Worm (Caenorhabditis elegans) whole organism, mixed stage, embryonic: ENCODE data around the gene T05C1.2.

Source experiments
- M03D4.4 ChIP-seq: sonication (generic microtip); optimal IDR thresholded peaks from 2 replicates; lab custom pipeline; 2017; ENCODE audit warnings: mild to moderate bottlenecking, missing genetic modification characterization, missing compliant biosample characterization
- ceh-39 ChIP-seq: fragments of 150-350 bp; optimal IDR thresholded peaks from 2 replicates; lab custom pipeline; 2014; ENCODE audit warnings: missing biosample characterization, missing genetic modification characterization
- ceh-43 ChIP-seq: fragments of 200-800 bp; sonication (Bioruptor generic); optimal IDR thresholded peaks from 2 replicates; lab custom pipeline; 2018; ENCODE audit warnings: mild to moderate bottlenecking, missing genetic modification characterization, moderate library complexity, missing compliant biosample characterization
- ces-1 ChIP-seq: fragments of 150-350 bp; optimal IDR thresholded peaks from 2 replicates; lab custom pipeline; 2014; ENCODE audit warnings: missing biosample characterization, missing genetic modification reagents, missing genetic modification characterization
- elt-1 ChIP-seq: sonication (generic microtip); optimal IDR thresholded peaks from 2 replicates; lab custom pipeline; 2017; ENCODE audit warnings: missing genetic modification characterization, mild to moderate bottlenecking, missing compliant biosample characterization, antibody characterized with exemption, moderate library complexity, borderline replicate concordance; ENCODE audit not compliant: insufficient read depth
- flh-1 ChIP-seq: fragments of 200-800 bp; sonication (Bioruptor generic); optimal IDR thresholded peaks from 2 replicates; lab custom pipeline; 2018; ENCODE audit warnings: mild to moderate bottlenecking, missing genetic modification characterization, moderate library complexity, missing compliant biosample characterization
- hlh-1 ChIP-seq: fragments of 150-350 bp; optimal IDR thresholded peaks from 2 replicates; lab custom pipeline; 2014; ENCODE audit warnings: missing biosample characterization, missing genetic modification reagents, missing genetic modification characterization
- lin-13 ChIP-seq: fragments of 150-350 bp; optimal IDR thresholded peaks from 2 replicates; lab custom pipeline; 2014; ENCODE audit warnings: missing biosample characterization, missing genetic modification characterization
- lin-32 ChIP-seq: fragments of 200-800 bp; sonication (Bioruptor generic); optimal IDR thresholded peaks from 2 replicates; lab custom pipeline; 2018; ENCODE audit warnings: mild to moderate bottlenecking, missing genetic modification characterization, missing compliant biosample characterization
- lsy-2 ChIP-seq: fragments of 150-350 bp; optimal IDR thresholded peaks from 2 replicates; lab custom pipeline; 2014; ENCODE audit warnings: missing biosample characterization, missing genetic modification characterization
- mab-5 ChIP-seq: fragments of 150-350 bp; optimal IDR thresholded peaks from 2 replicates; lab custom pipeline; 2014; ENCODE audit warnings: missing biosample characterization, missing genetic modification characterization
- mep-1 ChIP-seq: fragments of 150-350 bp; optimal IDR thresholded peaks from 2 replicates; lab custom pipeline; 2017; ENCODE audit warnings: missing biosample characterization, missing genetic modification reagents, missing genetic modification characterization, inconsistent platforms
- mls-2 ChIP-seq: sonication (generic microtip); optimal IDR thresholded peaks from 2 replicates; lab custom pipeline; 2016; ENCODE audit warnings: mild to moderate bottlenecking, missing genetic modification characterization, moderate library complexity, missing compliant biosample characterization
- nhr-2 ChIP-seq: fragments of 150-350 bp; optimal IDR thresholded peaks from 2 replicates; lab custom pipeline; 2014; ENCODE audit warnings: missing biosample characterization, missing genetic modification characterization
- nhr-237 ChIP-seq: fragments of 150-350 bp; optimal IDR thresholded peaks from 2 replicates; lab custom pipeline; 2014; ENCODE audit warnings: missing biosample characterization, missing genetic modification characterization
- nhr-76 ChIP-seq: sonication (generic microtip); optimal IDR thresholded peaks from 2 replicates; lab custom pipeline; 2017; ENCODE audit warnings: missing biosample characterization, missing genetic modification characterization
- pha-4 ChIP-seq: fragments of 150-350 bp; optimal IDR thresholded peaks from 2 replicates; lab custom pipeline; 2018; ENCODE audit warnings: missing biosample characterization, missing genetic modification reagents, missing genetic modification characterization
- sem-2 ChIP-seq: fragments of 200-800 bp; sonication (Bioruptor generic); optimal IDR thresholded peaks from 2 replicates; lab custom pipeline; 2018; ENCODE audit warnings: mild to moderate bottlenecking, missing genetic modification characterization, missing compliant biosample characterization
- snpc-4 ChIP-seq: fragments of 150-350 bp; optimal IDR thresholded peaks from 2 replicates; lab custom pipeline; 2014; ENCODE audit warnings: missing biosample characterization, missing genetic modification characterization
- sptf-1 ChIP-seq: sonication (generic microtip); optimal IDR thresholded peaks from 2 replicates; lab custom pipeline; 2017; ENCODE audit warnings: mild to moderate bottlenecking, missing genetic modification characterization, moderate library complexity, missing compliant biosample characterization
- tbx-8 ChIP-seq: fragments of 200-800 bp; sonication (Bioruptor generic); optimal IDR thresholded peaks from 2 replicates; lab custom pipeline; 2018; ENCODE audit warnings: mild to moderate bottlenecking, missing genetic modification characterization, moderate library complexity, missing compliant biosample characterization
- unc-120 ChIP-seq: sonication (generic microtip); optimal IDR thresholded peaks from 2 replicates; lab custom pipeline; 2017; ENCODE audit warnings: missing genetic modification characterization, missing compliant biosample characterization; ENCODE audit not compliant: poor library complexity, severe bottlenecking
- unc-39 ChIP-seq: fragments of 150-350 bp; optimal IDR thresholded peaks from 2 replicates; lab custom pipeline; 2014; ENCODE audit warnings: missing biosample characterization, missing genetic modification characterization
- zip-8 ChIP-seq: fragments of 150-350 bp; optimal IDR thresholded peaks from 2 replicates; lab custom pipeline; 2014; ENCODE audit warnings: missing biosample characterization, missing genetic modification characterization
- ztf-11 ChIP-seq: fragments of 150-350 bp; optimal IDR thresholded peaks from 2 replicates; lab custom pipeline; 2014; ENCODE audit warnings: missing biosample characterization, missing genetic modification characterization

Gene T05C1.2

ce11 chrII:4506552-4507291 is 24.8 kb upstream of the T05C1.2 start:
- TF ChIP-seq unc-120 (tag; lab: Kevin White, UChicago) (peak; percentile 65), ces-1 (peak; percentile 85), mab-5 (tag; lab: Kevin White, UChicago) (no peak), lsy-2 (tag; lab: Kevin White, UChicago) (peak; percentile 17), flh-1 (no peak), hlh-1 (tag; lab: Kevin White, UChicago) (peak; percentile 86)
- TF ChIP-seq, all 35 proteins: peak for 4

DNA sequence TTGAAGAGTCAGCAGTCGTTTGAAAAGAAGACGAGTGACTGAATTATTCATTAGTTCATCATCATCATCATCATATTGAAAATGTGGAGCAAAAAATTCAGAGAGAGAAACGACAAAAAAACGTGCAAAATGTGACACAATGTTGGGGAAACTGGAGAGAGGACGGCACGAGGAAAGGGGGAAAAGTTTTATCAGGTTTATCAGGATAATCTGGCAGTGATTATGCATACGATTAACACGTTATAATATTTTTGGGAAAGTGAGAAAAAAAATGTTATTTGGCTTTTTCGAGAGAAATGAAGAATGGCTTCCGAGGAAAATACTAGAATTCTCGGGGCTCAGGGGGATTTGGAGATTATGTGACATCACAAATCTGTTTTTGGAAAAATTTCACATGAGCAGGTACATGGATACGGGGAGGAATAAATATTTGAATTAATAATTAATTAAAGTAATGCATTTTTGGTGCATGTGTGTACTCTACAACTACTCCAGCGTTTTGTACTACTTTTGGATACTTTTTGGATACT is 23.2 kb upstream of the T05C1.2 start, which contains the start of gene camt-1:
camt-1 (minus strand) TSS at position 51 of the 530 bp plus-strand sequence.
- no peak for TF ChIP-seq nhr-237 (tag; lab: Kevin White, UChicago)
- TF ChIP-seq lsy-2 (tag; lab: Kevin White, UChicago), result no peak
- TF ChIP-seq sem-2 (GFP tag; lab: Kevin White, UChicago), result no peak
- no peak for TF ChIP-seq ceh-39 (tag; lab: Kevin White, UChicago)
- no peak for TF ChIP-seq tbx-8 (GFP tag; lab: Kevin White, UChicago)
- TF ChIP-seq mep-1 (tag; lab: Kevin White, UChicago), result no peak
- TF ChIP-seq unc-120 (tag; lab: Kevin White, UChicago), result no peak

ce11 chrII:4495844-4496243 is 13.9 kb upstream of the T05C1.2 start:
- no peak for TF ChIP-seq ceh-39 (tag; lab: Kevin White, UChicago)
- TF ChIP-seq ztf-11 (tag; lab: Kevin White, UChicago), result no peak
- TF ChIP-seq flh-1, result no peak
- no peak for TF ChIP-seq mab-5 (tag; lab: Kevin White, UChicago)
- TF ChIP-seq elt-1 (tag; lab: Kevin White, UChicago), result no peak
- TF ChIP-seq mls-2 (tag; lab: Kevin White, UChicago), result no peak
- TF ChIP-seq unc-120 (tag; lab: Kevin White, UChicago), result no peak

- TF ChIP-seq mls-2 (tag; lab: Kevin White, UChicago), result no peak
- TF ChIP-seq hlh-1 (tag; lab: Kevin White, UChicago), result peak; percentile 87
Observed at ce11 chrII:4494532-4494931, 12.6 kb upstream of the T05C1.2 start.

DNA sequence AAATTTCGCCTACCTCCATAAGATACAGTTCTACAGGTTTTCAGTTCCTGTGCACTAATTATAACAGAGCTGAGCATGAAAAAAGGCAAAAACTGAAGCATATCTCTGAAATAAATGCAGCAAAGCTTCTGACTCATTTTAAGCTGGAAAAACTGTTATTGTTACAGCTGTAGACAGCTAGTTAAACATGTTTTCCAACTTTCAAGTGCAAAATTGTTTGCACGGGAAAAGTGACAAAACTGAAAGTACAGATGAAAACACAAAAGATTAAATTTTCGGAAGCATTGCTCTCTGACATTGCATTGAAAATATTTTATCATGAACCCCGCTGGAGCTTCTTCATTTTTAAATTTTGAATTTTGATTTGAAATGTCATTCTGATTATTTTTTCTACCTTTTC is 8.8 kb upstream of the T05C1.2 start, which contains the start of gene T05C1.5:
T05C1.5 (minus strand) TSS at position 101 of the 400 bp plus-strand sequence.
- TF ChIP-seq mab-5 (tag; lab: Kevin White, UChicago), result no peak
- no peak for TF ChIP-seq nhr-2 (tag; lab: Kevin White, UChicago)
- TF ChIP-seq pha-4 (tag; lab: Kevin White, UChicago), result no peak
- no peak for TF ChIP-seq M03D4.4
- no peak for TF ChIP-seq sptf-1 (tag; lab: Kevin White, UChicago)
- TF ChIP-seq zip-8 (tag; lab: Kevin White, UChicago), result no peak

- no peak for TF ChIP-seq nhr-237 (tag; lab: Kevin White, UChicago)
- TF ChIP-seq zip-8 (tag; lab: Kevin White, UChicago), result no peak
- no peak for TF ChIP-seq lin-32 (GFP tag; lab: Kevin White, UChicago)
- TF ChIP-seq sptf-1 (tag; lab: Kevin White, UChicago), result no peak
- TF ChIP-seq unc-39 (tag; lab: Kevin White, UChicago), result no peak
- TF ChIP-seq snpc-4, result no peak
- no peak for TF ChIP-seq pha-4 (tag; lab: Kevin White, UChicago)
- TF ChIP-seq nhr-2 (tag; lab: Kevin White, UChicago), result no peak
- TF ChIP-seq ztf-11 (tag; lab: Kevin White, UChicago), result no peak
- no peak for TF ChIP-seq ceh-43 (GFP tag; lab: Kevin White, UChicago)
- TF ChIP-seq mep-1 (tag; lab: Kevin White, UChicago), result no peak
- no peak for TF ChIP-seq elt-1 (tag; lab: Kevin White, UChicago)
- TF ChIP-seq lin-13 (tag; lab: Kevin White, UChicago), result no peak
- no peak for TF ChIP-seq nhr-76 (tag; lab: Kevin White, UChicago)
- TF ChIP-seq lsy-2 (tag; lab: Kevin White, UChicago), result no peak
Observed at ce11 chrII:4489288-4489687, 7.4 kb upstream of the T05C1.2 start, which contains the start of gene T05C1.3. Gene T05C1.3, minus strand, starts transcription at chrII:4489388.
